Worm (Caenorhabditis elegans) whole organism, L4 larva: ENCODE data around the gene chk-2.

ENCODE experiments used
- dmd-9 ChIP-seq: fragments of 200-800 bp; sonication (Bioruptor generic); IDR thresholded peaks from 2 replicates; pipeline ENCODE4 v1.3.6; 2022; ENCODE audit warnings: missing genetic modification reagents, missing genetic modification characterization, missing compliant biosample characterization
- lin-13 ChIP-seq: fragments of 150-350 bp; optimal IDR thresholded peaks from 2 replicates; lab custom pipeline; 2014; ENCODE audit warnings: missing biosample characterization, missing genetic modification reagents, missing genetic modification characterization
- nhr-28 ChIP-seq: fragments of 150-350 bp; optimal IDR thresholded peaks from 2 replicates; lab custom pipeline; 2014; ENCODE audit warnings: missing biosample characterization, missing genetic modification characterization
- unc-39 ChIP-seq: sonication (generic microtip); optimal IDR thresholded peaks from 2 replicates; lab custom pipeline; 2017; ENCODE audit warnings: missing biosample characterization, missing genetic modification characterization
- zfp-2 ChIP-seq: sonication (generic microtip); optimal IDR thresholded peaks from 2 replicates; lab custom pipeline; 2016; ENCODE audit warnings: mild to moderate bottlenecking, missing genetic modification characterization, missing compliant biosample characterization

ce11 chrV:19895250-19895649 is 20.6 kb downstream of the chk-2 start, which contains the start of gene gly-4:
- TF ChIP-seq dmd-9 (no peak), nhr-28 (tag; lab: Kevin White, UChicago) (no peak), lin-13 (no peak), zfp-2 (tag; lab: Kevin White, UChicago) (no peak), unc-39 (tag; lab: Kevin White, UChicago) (no peak)
